Worm (Caenorhabditis elegans): ENCODE results near the gene ZK652.8.

Gene ZK652.8

ce11 chrIII:7855468-7855867 lies 12.0 kb upstream of the ZK652.8 start:
- no peak for TF ChIP-seq ces-1 (GFP tag; optimal IDR thresholded peaks at IDR 0.05)
- no peak for TF ChIP-seq snpc-4 (tag; optimal IDR thresholded peaks at IDR 0.05)

ce11 chrIII:7854494-7855184 lies 11.2 kb upstream of the ZK652.8 start, which contains the start of gene rpl-35:
TSS of gene rpl-35 (plus strand) at chrIII:7855134.
- TF ChIP-seq unc-62 (GFP tag; optimal IDR thresholded peaks at IDR 0.05) (peak; percentile 91), nhr-28 (tag; optimal IDR thresholded peaks at IDR 0.05) (peak; percentile 85), ham-2 (GFP tag; optimal IDR thresholded peaks at IDR 0.05) (peak; percentile 78), lin-13 (tag; optimal IDR thresholded peaks at IDR 0.05) (peak; percentile 100), pha-4 (tag; optimal IDR thresholded peaks at IDR 0.05) (peak; percentile 99), mab-5 (tag; optimal IDR thresholded peaks at IDR 0.05) (peak; percentile 66), bed-3 (GFP tag; optimal IDR thresholded peaks at IDR 0.05) (peak; percentile 76), unc-39 (tag; optimal IDR thresholded peaks at IDR 0.05) (peak; percentile 72), ztf-11 (tag; optimal IDR thresholded peaks at IDR 0.05) (peak; percentile 92), cnd-1 (tag; optimal IDR thresholded peaks at IDR 0.05) (peak; percentile 91), ceh-39 (tag; optimal IDR thresholded peaks at IDR 0.05) (peak; percentile 97), ceh-83 (GFP tag; optimal IDR thresholded peaks at IDR 0.05) (peak; percentile 80), zip-8 (tag; optimal IDR thresholded peaks at IDR 0.05) (peak; percentile 2), elt-1 (tag; optimal IDR thresholded peaks at IDR 0.05; ENCODE audit: borderline replicate concordance, insufficient read depth) (peak; percentile 70), mls-2 (tag; optimal IDR thresholded peaks at IDR 0.05) (peak; percentile 91), mep-1 (tag; optimal IDR thresholded peaks at IDR 0.05) (peak; percentile 100), tbx-8 (GFP tag; optimal IDR thresholded peaks at IDR 0.05) (peak; percentile 85), flh-1 (GFP tag; optimal IDR thresholded peaks at IDR 0.05) (peak; percentile 44), hlh-1 (tag; optimal IDR thresholded peaks at IDR 0.05) (peak; percentile 79), lsy-2 (tag; optimal IDR thresholded peaks at IDR 0.05) (peak; percentile 95), M03D4.4 (tag; optimal IDR thresholded peaks at IDR 0.05) (peak; percentile 92), nhr-2 (tag; optimal IDR thresholded peaks at IDR 0.05) (peak; percentile 50), unc-120 (tag; optimal IDR thresholded peaks at IDR 0.05; ENCODE audit: poor library complexity, severe bottlenecking) (peak; percentile 95), lin-32 (GFP tag; optimal IDR thresholded peaks at IDR 0.05) (peak; percentile 58), drap-1 (GFP tag; optimal IDR thresholded peaks at IDR 0.05) (peak; percentile 95), blmp-1 (tag; optimal IDR thresholded peaks at IDR 0.05) (peak; percentile 84), ces-1 (GFP tag; optimal IDR thresholded peaks at IDR 0.05) (peak; percentile 96), sem-2 (GFP tag; optimal IDR thresholded peaks at IDR 0.05) (peak; percentile 46), snpc-4 (tag; optimal IDR thresholded peaks at IDR 0.05) (no peak), nhr-76 (tag; optimal IDR thresholded peaks at IDR 0.05) (peak; percentile 59), sptf-1 (tag; optimal IDR thresholded peaks at IDR 0.05) (peak; percentile 97), nhr-237 (tag; optimal IDR thresholded peaks at IDR 0.05) (peak; percentile 99), elt-3 (tag; optimal IDR thresholded peaks at IDR 0.05) (peak; percentile 91), nhr-12 (tag; optimal IDR thresholded peaks at IDR 0.05) (peak; percentile 78), ceh-43 (GFP tag; optimal IDR thresholded peaks at IDR 0.05) (peak; percentile 86)

- no peak for TF ChIP-seq nhr-76 (tag; optimal IDR thresholded peaks at IDR 0.05)
- TF ChIP-seq ces-1 (GFP tag; optimal IDR thresholded peaks at IDR 0.05) = peak; percentile 91
Observed at ce11 chrIII:7848173-7848572, 4.7 kb upstream of the ZK652.8 start.

ce11 chrIII:7838907-7839642 lies 4.4 kb downstream of the ZK652.8 start, which contains the start of gene ceh-23:
TSS of gene ceh-23 (plus strand) at chrIII:7839592.
- TF ChIP-seq mls-2 (tag; optimal IDR thresholded peaks at IDR 0.05) = no peak
- no peak for TF ChIP-seq snpc-4 (tag; optimal IDR thresholded peaks at IDR 0.05)
- no peak for TF ChIP-seq mep-1 (tag; optimal IDR thresholded peaks at IDR 0.05)
- TF ChIP-seq nhr-2 (tag; optimal IDR thresholded peaks at IDR 0.05) = no peak
- no peak for TF ChIP-seq ceh-83 (GFP tag; optimal IDR thresholded peaks at IDR 0.05)
- TF ChIP-seq ceh-43 (GFP tag; optimal IDR thresholded peaks at IDR 0.05) = no peak
- TF ChIP-seq lsy-2 (tag; optimal IDR thresholded peaks at IDR 0.05) = no peak
- no peak for TF ChIP-seq cnd-1 (tag; optimal IDR thresholded peaks at IDR 0.05)
